Worm (Caenorhabditis elegans): ENCODE data around the gene nspb-4.

nspb-4 gene

ce11 chrIV:6631704-6632272, 33.8 kb downstream of the nspb-4 start, which contains the start of the genes cest-5.1 and C01B10.9 (continued):
- TF ChIP-seq lir-1 (GFP tag; conservative IDR thresholded peaks at IDR 0.05): peak; percentile 45; the same call in 1 of the 2 replicates
- TF ChIP-seq unc-130 (GFP tag; optimal IDR thresholded peaks at IDR 0.05): peak; percentile 87
- TF ChIP-seq bed-1 (GFP tag; IDR thresholded peaks at IDR 0.05): no peak
- TF ChIP-seq tbx-9 (tag; optimal IDR thresholded peaks at IDR 0.05; ENCODE audit: borderline replicate concordance): no peak
- TF ChIP-seq aptf-3 (GFP tag; IDR thresholded peaks at IDR 0.05): no peak
- TF ChIP-seq hmg-20 (GFP tag; IDR thresholded peaks at IDR 0.05): no peak

ce11 chrIV:6634789-6635188, 36.8 kb downstream of the nspb-4 start, which contains the start of gene metl-13:
TSS of gene metl-13 (plus strand) at chrIV:6635089.
- TF ChIP-seq die-1 (tag; optimal IDR thresholded peaks at IDR 0.05): no peak
- no peak for TF ChIP-seq snpc-4 (GFP tag; optimal IDR thresholded peaks at IDR 0.05)
- TF ChIP-seq snpc-4 (tag; optimal IDR thresholded peaks at IDR 0.05): peak in 1 of 4 experiments; percentile 55

ce11 chrIV:6638256-6638655, 40.2 kb downstream of the nspb-4 start, which contains the start of gene C01B10.7:
TSS of gene C01B10.7 (plus strand) at chrIV:6638556.
- TF ChIP-seq cebp-1 (GFP tag; IDR thresholded peaks at IDR 0.05) (no peak), cebp-1 (tag; optimal IDR thresholded peaks at IDR 0.05) (no peak), madf-6 (GFP tag; IDR thresholded peaks at IDR 0.05) (no peak), F57C9.4 (tag; optimal IDR thresholded peaks at IDR 0.05) (no peak), chd-7 (tag; optimal IDR thresholded peaks at IDR 0.05) (no peak), cebp-2 (GFP tag; IDR thresholded peaks at IDR 0.05) (no peak), athp-1 (tag; optimal IDR thresholded peaks at IDR 0.05) (no peak), dpff-1 (tag; optimal IDR thresholded peaks at IDR 0.05) (no peak), ztf-22 (GFP tag; optimal IDR thresholded peaks at IDR 0.05) (no peak), madf-10 (tag; optimal IDR thresholded peaks at IDR 0.05) (no peak), ztf-6 (GFP tag; IDR thresholded peaks at IDR 0.05) (no peak), hmg-1.2 (GFP tag; IDR thresholded peaks at IDR 0.05) (no peak), C06A6.2 (GFP tag; conservative IDR thresholded peaks at IDR 0.05) (no peak), nhr-27 (tag; optimal IDR thresholded peaks at IDR 0.05) (no peak), tbx-9 (tag; optimal IDR thresholded peaks at IDR 0.05; ENCODE audit: borderline replicate concordance) (no peak), aptf-2 (GFP tag; conservative IDR thresholded peaks at IDR 0.05) (no peak), F23B12.7 (tag; optimal IDR thresholded peaks at IDR 0.05; ENCODE audit: insufficient read depth) (no peak), Y53G8AR.9 (GFP tag; conservative IDR thresholded peaks at IDR 0.05) (no peak), lin-54 (GFP tag; optimal IDR thresholded peaks at IDR 0.05) (no peak)

DNA sequence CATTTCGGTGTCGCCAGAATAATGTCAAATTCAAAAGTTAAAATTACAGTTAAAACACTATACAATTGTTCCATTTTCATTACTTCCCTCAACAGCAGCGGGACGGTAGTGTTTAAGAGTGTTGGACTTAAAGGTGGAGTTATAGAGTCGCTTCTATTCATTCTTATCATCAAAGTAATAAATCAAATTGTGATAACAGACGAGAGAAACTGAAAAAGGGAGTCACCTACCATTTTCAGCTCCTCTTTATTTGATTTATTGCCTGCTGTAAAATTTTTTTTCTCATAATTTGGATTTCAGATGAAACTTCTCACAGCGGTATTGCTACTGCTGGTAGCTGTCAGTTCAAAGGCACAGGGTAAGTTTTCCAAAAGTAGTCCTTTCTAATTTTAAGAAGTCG, 41.9 kb downstream of the nspb-4 start, which contains the start of gene C01B10.6:
TSS of gene C01B10.6 (plus strand) at position 301 of the 400 bp plus-strand sequence.
- TF ChIP-seq Y95B8A.8 (GFP tag; IDR thresholded peaks at IDR 0.05): no peak
- no peak for TF ChIP-seq efl-1 (GFP tag; optimal IDR thresholded peaks at IDR 0.05)
- no peak for TF ChIP-seq die-1 (tag; optimal IDR thresholded peaks at IDR 0.05)
- TF ChIP-seq F49E8.2 (tag; optimal IDR thresholded peaks at IDR 0.05; ENCODE audit: insufficient read depth): no peak
- no peak for TF ChIP-seq K11D2.4 (GFP tag; IDR thresholded peaks at IDR 0.05)
- TF ChIP-seq snpc-1.1 (tag; optimal IDR thresholded peaks at IDR 0.05; ENCODE audit: insufficient read depth): no peak
- TF ChIP-seq pha-4 (tag; optimal IDR thresholded peaks at IDR 0.05): no peak
- no peak for TF ChIP-seq Y53F4B.3 (GFP tag; IDR thresholded peaks at IDR 0.05)
- no peak for TF ChIP-seq rec-8 (tag; optimal IDR thresholded peaks at IDR 0.05)
- TF ChIP-seq attf-3 (GFP tag; conservative IDR thresholded peaks at IDR 0.05): no peak
- no peak for TF ChIP-seq xnd-1 (tag; optimal IDR thresholded peaks at IDR 0.05)
- no peak for TF ChIP-seq nhr-120 (GFP tag; IDR thresholded peaks at IDR 0.05)
- TF ChIP-seq cebp-2 (GFP tag; IDR thresholded peaks at IDR 0.05): no peak
- TF ChIP-seq F52B5.7 (tag; optimal IDR thresholded peaks at IDR 0.05): no peak
- no peak for TF ChIP-seq Y56A3A.18 (GFP tag; IDR thresholded peaks at IDR 0.05)
- no peak for TF ChIP-seq B0019.2 (GFP tag; conservative IDR thresholded peaks at IDR 0.05)
- TF ChIP-seq C17E4.6 (GFP tag; IDR thresholded peaks at IDR 0.05): no peak
